Worm (Caenorhabditis elegans) whole organism, mixed stage, embryonic: ENCODE measurements around the gene F41E6.7.

ENCODE experiments used
- mep-1 ChIP-seq: fragments of 150-350 bp; optimal IDR thresholded peaks from 2 replicates; lab custom pipeline; 2017; ENCODE audit warnings: missing biosample characterization, missing genetic modification reagents, missing genetic modification characterization, inconsistent platforms
- nhr-12 ChIP-seq: fragments of 150-350 bp; optimal IDR thresholded peaks from 2 replicates; lab custom pipeline; 2014; ENCODE audit warnings: missing biosample characterization, missing genetic modification characterization
- nhr-237 ChIP-seq: fragments of 150-350 bp; optimal IDR thresholded peaks from 2 replicates; lab custom pipeline; 2014; ENCODE audit warnings: missing biosample characterization, missing genetic modification characterization
- nhr-28 ChIP-seq: fragments of 150-350 bp; optimal IDR thresholded peaks from 2 replicates; lab custom pipeline; 2014; ENCODE audit warnings: missing biosample characterization, missing genetic modification characterization
- nhr-76 ChIP-seq: sonication (generic microtip); optimal IDR thresholded peaks from 2 replicates; lab custom pipeline; 2017; ENCODE audit warnings: missing biosample characterization, missing genetic modification characterization
- pha-4 ChIP-seq: fragments of 150-350 bp; optimal IDR thresholded peaks from 2 replicates; lab custom pipeline; 2018; ENCODE audit warnings: missing biosample characterization, missing genetic modification reagents, missing genetic modification characterization
- sptf-1 ChIP-seq: sonication (generic microtip); optimal IDR thresholded peaks from 2 replicates; lab custom pipeline; 2017; ENCODE audit warnings: mild to moderate bottlenecking, missing genetic modification characterization, moderate library complexity, missing compliant biosample characterization
- unc-62 ChIP-seq: fragments of 150-350 bp; optimal IDR thresholded peaks from 2 replicates; lab custom pipeline; 2014; ENCODE audit warnings: missing biosample characterization, missing genetic modification reagents, missing genetic modification characterization

DNA sequence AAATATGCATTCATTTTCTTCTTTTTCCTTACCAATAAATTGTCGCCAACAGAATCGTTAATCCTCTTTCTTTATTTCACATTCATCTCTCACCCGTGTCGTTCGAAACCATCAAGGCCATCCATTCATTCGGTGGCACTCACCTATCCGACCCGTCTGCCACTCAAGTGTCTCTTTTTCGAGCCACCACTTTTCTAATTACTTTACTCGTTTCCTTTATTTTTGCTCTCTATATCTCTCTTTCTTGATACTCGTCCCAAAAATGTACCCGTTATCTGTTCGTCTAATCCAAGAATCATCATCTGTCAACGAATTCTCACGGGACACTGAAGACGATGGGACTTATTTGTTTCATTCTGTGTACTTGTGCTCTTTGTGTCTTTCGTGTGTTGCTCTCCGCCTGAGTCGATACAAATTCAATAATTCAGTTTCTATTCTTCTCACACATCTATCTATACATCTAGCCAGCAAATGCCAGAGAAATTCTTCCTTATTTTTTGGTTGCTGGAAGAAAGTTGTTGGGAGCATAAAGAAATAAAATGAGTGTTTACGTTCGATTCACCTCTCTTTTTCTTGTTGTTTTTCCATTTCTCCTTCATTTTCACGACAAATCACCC lies 6.3 kb downstream of the F41E6.7 start:
- TF ChIP-seq sptf-1 (tag; lab: Kevin White, UChicago), result no peak
- TF ChIP-seq nhr-12 (tag; lab: Kevin White, UChicago), result no peak
- no peak for TF ChIP-seq nhr-237 (tag; lab: Kevin White, UChicago)
- peak; percentile 59 for TF ChIP-seq unc-62
- TF ChIP-seq pha-4, result no peak
- no peak for TF ChIP-seq nhr-76
- no peak for TF ChIP-seq nhr-28
- TF ChIP-seq mep-1 (tag; lab: Kevin White, UChicago), result no peak
